Fruit fly (Drosophila melanogaster) whole organism, embryonic: Measurements from ENCODE around the gene Eig71Ej.

Experiments
- Atf-2 ChIP-seq: fragments of 200-800 bp; sonication (Bioruptor generic); optimal IDR thresholded peaks from 2 replicates; lab custom pipeline; 2016; ENCODE audit warnings: missing biosample characterization, missing genetic modification characterization
- Atf3 ChIP-seq: fragments of 200-800 bp; sonication (Bioruptor generic); optimal IDR thresholded peaks from 3 replicates; lab custom pipeline; 2016; ENCODE audit warnings: missing biosample characterization, missing genetic modification characterization
- BEAF-32 ChIP-seq: fragments of 200-800 bp; sonication (Bioruptor generic); optimal IDR thresholded peaks from 3 replicates; lab custom pipeline; 2017; ENCODE audit warnings: missing biosample characterization, missing genetic modification characterization, mild to moderate bottlenecking, moderate library complexity, missing genetic modification reagents
- Blimp-1 ChIP-seq: fragments of 200-800 bp; sonication (Bioruptor generic); optimal IDR thresholded peaks from 3 replicates; lab custom pipeline; 2018; ENCODE audit warnings: missing biosample characterization, missing genetic modification characterization, mild to moderate bottlenecking, moderate library complexity, missing genetic modification reagents
- Bteb2 ChIP-seq: fragments of 200-800 bp; sonication (Bioruptor generic); optimal IDR thresholded peaks from 2 replicates; lab custom pipeline; 2016; ENCODE audit warnings: missing biosample characterization, missing genetic modification characterization
- CG10267 ChIP-seq: fragments of 200-800 bp; sonication (Bioruptor generic); optimal IDR thresholded peaks from 2 replicates; lab custom pipeline; 2018; ENCODE audit warnings: missing biosample characterization, mild to moderate bottlenecking, missing genetic modification characterization, moderate library complexity
- CG11695 ChIP-seq: fragments of 200-800 bp; sonication (Bioruptor generic); IDR thresholded peaks from 3 replicates; pipeline ENCODE4 v1.3.6; 2022; ENCODE audit warnings: missing biosample characterization, missing genetic modification characterization
- CG12071 ChIP-seq: fragments of 200-800 bp; sonication (Bioruptor generic); optimal IDR thresholded peaks from 3 replicates; lab custom pipeline; 2018; ENCODE audit warnings: missing biosample characterization, mild to moderate bottlenecking, missing genetic modification characterization
- CG13123 ChIP-seq: fragments of 200-800 bp; sonication (Bioruptor generic); optimal IDR thresholded peaks from 2 replicates; lab custom pipeline; 2016; ENCODE audit warnings: missing biosample characterization, missing genetic modification characterization
- CG14441 ChIP-seq: fragments of 200-800 bp; sonication (Bioruptor generic); IDR thresholded peaks from 2 replicates; pipeline ENCODE4 v1.3.6; 2022; ENCODE audit warnings: missing biosample characterization, missing genetic modification characterization
- CG15514 ChIP-seq: fragments of 200-800 bp; sonication (Bioruptor generic); optimal IDR thresholded peaks from 3 replicates; lab custom pipeline; 2017; ENCODE audit warnings: missing biosample characterization, missing genetic modification characterization, mild to moderate bottlenecking, moderate library complexity, missing genetic modification reagents
- CG15696 ChIP-seq: fragments of 200-800 bp; sonication (Bioruptor generic); optimal IDR thresholded peaks from 2 replicates; lab custom pipeline; 2019; ENCODE audit warnings: missing biosample characterization, mild to moderate bottlenecking, missing genetic modification characterization, moderate library complexity
- CG17802 ChIP-seq: fragments of 200-800 bp; sonication (Bioruptor generic); optimal IDR thresholded peaks from 2 replicates; lab custom pipeline; 2018; ENCODE audit warnings: missing biosample characterization, mild to moderate bottlenecking, missing genetic modification characterization, moderate library complexity
- CG18011 ChIP-seq: fragments of 200-800 bp; sonication (Bioruptor generic); optimal IDR thresholded peaks from 2 replicates; lab custom pipeline; 2017; ENCODE audit warnings: missing biosample characterization, missing genetic modification characterization, mild to moderate bottlenecking, moderate library complexity, missing genotype
- CG2120 ChIP-seq: fragments of 200-800 bp; sonication (Bioruptor generic); optimal IDR thresholded peaks from 3 replicates; lab custom pipeline; 2016; ENCODE audit warnings: missing biosample characterization, missing genetic modification characterization
- CG2678 ChIP-seq: fragments of 200-800 bp; sonication (Bioruptor generic); optimal IDR thresholded peaks from 3 replicates; lab custom pipeline; 2019; ENCODE audit warnings: missing biosample characterization, mild to moderate bottlenecking, missing genetic modification characterization, moderate library complexity
- CG30403 ChIP-seq: fragments of 200-800 bp; sonication (Bioruptor generic); optimal IDR thresholded peaks from 3 replicates; lab custom pipeline; 2016; ENCODE audit warnings: missing biosample characterization, missing genetic modification characterization
- CG34422 ChIP-seq: fragments of 200-800 bp; sonication (Bioruptor generic); IDR thresholded peaks from 3 replicates; pipeline ENCODE4 v1.3.6; 2022; ENCODE audit warnings: missing biosample characterization, missing genetic modification characterization
- CG3847 ChIP-seq: fragments of 200-800 bp; sonication (Bioruptor generic); IDR thresholded peaks from 2 replicates; pipeline ENCODE4 v1.3.6; 2022; ENCODE audit warnings: missing biosample characterization, missing genetic modification characterization
- CG4707 ChIP-seq: fragments of 200-800 bp; sonication (Bioruptor generic); optimal IDR thresholded peaks from 2 replicates; lab custom pipeline; 2018; ENCODE audit warnings: missing biosample characterization, mild to moderate bottlenecking, missing genetic modification characterization, moderate library complexity
- CG7556 ChIP-seq: fragments of 200-800 bp; sonication (Bioruptor generic); optimal IDR thresholded peaks from 2 replicates; lab custom pipeline; 2017; ENCODE audit warnings: missing biosample characterization, mild to moderate bottlenecking, missing genetic modification characterization
- CG8924 ChIP-seq: fragments of 200-800 bp; optimal IDR thresholded peaks from 3 replicates; lab custom pipeline; 2019; ENCODE audit warnings: missing biosample characterization, mild to moderate bottlenecking, missing genetic modification characterization, moderate library complexity
- CG8944 ChIP-seq: fragments of 200-800 bp; sonication (Bioruptor generic); optimal IDR thresholded peaks from 3 replicates; lab custom pipeline; 2016; ENCODE audit warnings: missing biosample characterization, missing genetic modification characterization
- D ChIP-seq, 2 experiments: fragments of 200-800 bp in 1 of 2; fragments of >200 bp in 1 of 2; sonication (Bioruptor generic) in 1 of 2; optimal IDR thresholded peaks; 2 replicates in 1 of 2; 3 replicates in 1 of 2; lab custom pipeline; 2017; ENCODE audit warnings: mild to moderate bottlenecking in 1 of 2, missing biosample characterization in 1 of 2, missing genetic modification characterization in 1 of 2, missing genetic modification reagents in 1 of 2
- D19B ChIP-seq: fragments of 200-800 bp; sonication (Bioruptor generic); optimal IDR thresholded peaks from 2 replicates; lab custom pipeline; 2017; ENCODE audit warnings: missing biosample characterization, mild to moderate bottlenecking, missing genetic modification characterization
- Ets97D ChIP-seq: fragments of 200-800 bp; sonication (Bioruptor generic); optimal IDR thresholded peaks from 3 replicates; lab custom pipeline; 2016; ENCODE audit warnings: missing biosample characterization, missing genetic modification characterization
- HHEX ChIP-seq: fragments of 200-800 bp; sonication (Bioruptor generic); optimal IDR thresholded peaks from 3 replicates; lab custom pipeline; 2017; ENCODE audit warnings: missing biosample characterization, mild to moderate bottlenecking, missing genetic modification characterization, missing genetic modification reagents
- MTF-1 ChIP-seq: fragments of 200-800 bp; sonication (Bioruptor generic); optimal IDR thresholded peaks from 2 replicates; lab custom pipeline; 2018; ENCODE audit warnings: missing biosample characterization, mild to moderate bottlenecking, missing genetic modification characterization, borderline replicate concordance
- Myb ChIP-seq: fragments of 200-800 bp; sonication (Bioruptor generic); optimal IDR thresholded peaks from 2 replicates; lab custom pipeline; 2016; ENCODE audit warnings: missing biosample characterization, missing genetic modification characterization
- Neu2 ChIP-seq: fragments of 200-800 bp; sonication (Bioruptor generic); optimal IDR thresholded peaks from 3 replicates; lab custom pipeline; 2016; ENCODE audit warnings: missing biosample characterization, missing genetic modification characterization, borderline replicate concordance
- Nf-YC ChIP-seq: fragments of 200-800 bp; optimal IDR thresholded peaks from 3 replicates; lab custom pipeline; 2019; ENCODE audit warnings: missing biosample characterization, mild to moderate bottlenecking, missing genetic modification characterization, moderate library complexity
- Rfx ChIP-seq: fragments of 200-800 bp; sonication (Bioruptor generic); IDR thresholded peaks from 2 replicates; pipeline ENCODE4 v1.3.6; 2022; ENCODE audit warnings: missing biosample characterization, missing genetic modification characterization
- Trl ChIP-seq, 3 experiments: fragments of >200 bp in 2 of 3; fragments of 200-800 bp in 1 of 3; sonication (Bioruptor generic) in 1 of 3; optimal IDR thresholded peaks; 2 replicates in 1 of 3; 3 replicates in 2 of 3; lab custom pipeline; 2016 to 2017; ENCODE audit warnings: missing biosample characterization in 1 of 3, missing genetic modification characterization in 1 of 3
- aop ChIP-seq: fragments of 200-800 bp; sonication (Bioruptor generic); IDR thresholded peaks from 2 replicates; pipeline ENCODE4 v1.3.6; 2022; ENCODE audit warnings: missing biosample characterization, missing genetic modification characterization
- bowl ChIP-seq: fragments of 200-800 bp; sonication (Bioruptor generic); IDR thresholded peaks from 2 replicates; pipeline ENCODE4 v1.3.6; 2022; ENCODE audit warnings: missing biosample characterization, missing genetic modification characterization
- dmrt99B ChIP-seq: fragments of 200-800 bp; sonication (Bioruptor generic); optimal IDR thresholded peaks from 2 replicates; lab custom pipeline; 2018; ENCODE audit warnings: missing biosample characterization, mild to moderate bottlenecking, missing genetic modification characterization, moderate library complexity
- dysf ChIP-seq: fragments of 200-800 bp; sonication (Bioruptor generic); IDR thresholded peaks from 3 replicates; pipeline ENCODE4 v1.3.6; 2022; ENCODE audit warnings: missing biosample characterization, missing genetic modification characterization
- fd102C ChIP-seq: fragments of 200-800 bp; sonication (Bioruptor generic); optimal IDR thresholded peaks from 2 replicates; lab custom pipeline; 2018; ENCODE audit warnings: missing biosample characterization, mild to moderate bottlenecking, missing genetic modification characterization, moderate library complexity
- fd96Cb ChIP-seq: fragments of 200-800 bp; sonication (Bioruptor generic); optimal IDR thresholded peaks from 2 replicates; lab custom pipeline; 2018; ENCODE audit warnings: missing biosample characterization, mild to moderate bottlenecking, missing genetic modification characterization, moderate library complexity
- hb ChIP-seq: fragments of 200-800 bp; sonication (Bioruptor generic); IDR thresholded peaks from 3 replicates; pipeline ENCODE4 v1.3.6; 2022; ENCODE audit warnings: missing biosample characterization, missing genetic modification characterization; ENCODE audit not compliant: partially characterized antibody
- ken ChIP-seq: fragments of 200-800 bp; sonication (Bioruptor generic); IDR thresholded peaks from 3 replicates; pipeline ENCODE4 v1.3.6; 2022; ENCODE audit warnings: missing biosample characterization, missing genetic modification characterization
- lilli ChIP-seq: fragments of 200-800 bp; sonication (Bioruptor generic); optimal IDR thresholded peaks from 3 replicates; lab custom pipeline; 2016; ENCODE audit warnings: missing biosample characterization, missing genetic modification characterization
- rib ChIP-seq: fragments of 200-800 bp; sonication (Bioruptor generic); IDR thresholded peaks from 2 replicates; pipeline ENCODE4 v1.3.6; 2022; ENCODE audit warnings: missing biosample characterization, missing genetic modification characterization
- row ChIP-seq: fragments of 200-800 bp; sonication (Bioruptor generic); IDR thresholded peaks from 3 replicates; pipeline ENCODE4 v1.3.6; 2022; ENCODE audit warnings: missing biosample characterization, missing genetic modification characterization
- sim ChIP-seq: fragments of 200-800 bp; sonication (Bioruptor generic); IDR thresholded peaks from 2 replicates; pipeline ENCODE4 v1.3.6; 2022; ENCODE audit warnings: missing biosample characterization, missing genetic modification characterization
- vvl ChIP-seq: fragments of 200-800 bp; sonication (Bioruptor generic); IDR thresholded peaks from 2 replicates; pipeline ENCODE4 v1.3.6; 2022; ENCODE audit warnings: missing biosample characterization, missing genetic modification characterization

Eig71Ej gene

dm6 chr3L:15690711-15691591, 30.1 kb upstream of the Eig71Ej start (continued):
- TF ChIP-seq CG10267 (tag; lab: Kevin White, UChicago) (peak; percentile 77), CG7556 (GFP tag; lab: Kevin White, UChicago) (peak; percentile 65), Blimp-1 (GFP tag; lab: Kevin White, UChicago) (peak; percentile 84), CG18011 (no peak), CG15696 (tag; lab: Kevin White, UChicago) (peak; percentile 61), dmrt99B (tag; lab: Kevin White, UChicago) (peak; percentile 61), CG2678 (tag; lab: Kevin White, UChicago) (peak; percentile 77), hb (GFP tag; lab: Robert Waterston, UW) (no peak)

dm6 chr3L:15689518-15689917, 28.7 kb upstream of the Eig71Ej start:
- TF ChIP-seq MTF-1 (GFP tag; lab: Kevin White, UChicago), result no peak
- TF ChIP-seq row (GFP tag; lab: Robert Waterston, UW), result no peak
- no peak for TF ChIP-seq sim (GFP tag; lab: Robert Waterston, UW)
- no peak for TF ChIP-seq aop
- TF ChIP-seq CG17802 (tag; lab: Kevin White, UChicago), result no peak
- TF ChIP-seq CG3847 (GFP tag; lab: Robert Waterston, UW), result no peak
- no peak for TF ChIP-seq bowl (GFP tag; lab: Robert Waterston, UW)
- TF ChIP-seq CG34422 (GFP tag; lab: Robert Waterston, UW), result no peak
- no peak for TF ChIP-seq Ets97D (GFP tag; lab: Kevin White, UChicago)
- TF ChIP-seq CG8944, result no peak
- no peak for TF ChIP-seq Atf-2 (GFP tag; lab: Kevin White, UChicago)
- no peak for TF ChIP-seq Neu2 (GFP tag; lab: Kevin White, UChicago)
- TF ChIP-seq fd102C, result peak; percentile 50
- no peak for TF ChIP-seq CG30403 (GFP tag; lab: Kevin White, UChicago)
- no peak for TF ChIP-seq CG14441 (GFP tag; lab: Robert Waterston, UW)
- no peak for TF ChIP-seq rib
- TF ChIP-seq CG13123 (GFP tag; lab: Kevin White, UChicago), result no peak
- peak; percentile 20 for TF ChIP-seq CG15514
- TF ChIP-seq HHEX, result peak; percentile 17
- no peak for TF ChIP-seq Myb (GFP tag; lab: Kevin White, UChicago)
- no peak for TF ChIP-seq BEAF-32 (GFP tag; lab: Kevin White, UChicago)
- no peak for TF ChIP-seq Trl (optimal IDR thresholded peaks at IDR 0.05; lab: Kevin White, UChicago)
- peak; percentile 13 for TF ChIP-seq Trl (GFP tag; optimal IDR thresholded peaks at IDR 0.05; lab: Kevin White, UChicago)
- TF ChIP-seq lilli (GFP tag; lab: Kevin White, UChicago), result no peak
- TF ChIP-seq ken (GFP tag; lab: Robert Waterston, UW), result no peak
- no peak for TF ChIP-seq fd96Cb (tag; lab: Kevin White, UChicago)
- peak; percentile 27; the same call in 1 of the 3 replicates for TF ChIP-seq dysf
- TF ChIP-seq CG2120, result peak; percentile 22
- TF ChIP-seq CG4707 (GFP tag; lab: Kevin White, UChicago), result no peak
- no peak for TF ChIP-seq vvl (GFP tag; lab: Robert Waterston, UW)
- TF ChIP-seq D (optimal IDR thresholded peaks at IDR 0.05; lab: Kevin White, UChicago), result no peak
- TF ChIP-seq D (GFP tag; optimal IDR thresholded peaks at IDR 0.05; lab: Kevin White, UChicago), result no peak
- no peak for TF ChIP-seq CG8924 (tag; lab: Kevin White, UChicago)
- peak; percentile 7; the same call in 1 of the 2 replicates for TF ChIP-seq Rfx
- no peak for TF ChIP-seq Atf3 (GFP tag; lab: Kevin White, UChicago)
- no peak for TF ChIP-seq Bteb2 (GFP tag; lab: Kevin White, UChicago)
- peak; percentile 12 for TF ChIP-seq CG12071 (GFP tag; lab: Kevin White, UChicago)
- peak; percentile 27; the same call in 1 of the 3 replicates for TF ChIP-seq CG11695 (GFP tag; lab: Robert Waterston, UW)
- no peak for TF ChIP-seq Nf-YC (tag; lab: Kevin White, UChicago)
- no peak for TF ChIP-seq D19B (GFP tag; lab: Kevin White, UChicago)
